Fruit fly (Drosophila melanogaster) whole organism, prepupa: ENCODE results near the gene G9a.

Source experiments
- CG10669 ChIP-seq: fragments of 200-800 bp; sonication (Bioruptor generic); optimal IDR thresholded peaks from 3 replicates; lab custom pipeline; 2018; ENCODE audit warnings: missing biosample characterization, mild to moderate bottlenecking, missing genetic modification characterization, moderate library complexity
- Lpt ChIP-seq: fragments of 200-800 bp; sonication (Bioruptor generic); optimal IDR thresholded peaks from 3 replicates; lab custom pipeline; 2016; ENCODE audit warnings: missing biosample characterization, missing genetic modification characterization
- pdm3 ChIP-seq: fragments of 200-800 bp; sonication (Bioruptor generic); optimal IDR thresholded peaks from 3 replicates; lab custom pipeline; 2016; ENCODE audit warnings: missing biosample characterization, missing genetic modification characterization

DNA sequence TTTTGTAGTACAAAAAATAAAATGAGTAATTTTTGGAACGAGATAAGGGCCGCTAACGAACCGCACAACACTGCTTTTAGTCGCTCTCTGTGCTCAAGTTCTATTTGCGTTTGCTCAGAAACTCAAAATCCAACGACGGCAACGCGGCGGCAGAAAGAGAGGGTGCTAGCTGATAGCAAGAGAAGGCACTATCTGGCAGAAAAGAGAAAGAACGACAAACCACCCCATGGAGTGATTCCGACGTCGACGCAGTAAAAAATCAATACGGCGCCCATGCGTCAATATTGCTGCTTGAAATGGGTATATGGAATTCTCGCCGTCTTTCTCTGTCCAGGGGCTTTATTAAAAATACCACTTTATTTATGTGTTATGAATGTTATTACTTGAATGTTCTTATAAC lies 30.3 kb downstream of the G9a start:
- TF ChIP-seq Lpt (GFP tag; lab: Kevin White, UChicago) (no peak), CG10669 (GFP tag; lab: Kevin White, UChicago) (no peak), pdm3 (GFP tag; lab: Kevin White, UChicago) (no peak)
